Worm (Caenorhabditis elegans): ENCODE data around the gene btb-19.

btb-19 gene

ce11 chrII:14515017-14515416 lies 6.9 kb downstream of the btb-19 start, which contains the start of gene K10H10.9:
TSS of gene K10H10.9 (minus strand) at chrII:14515117.
- no peak for TF ChIP-seq unc-62 (GFP tag; optimal IDR thresholded peaks at IDR 0.05)

ce11 chrII:14511189-14511588 lies 10.7 kb downstream of the btb-19 start, which contains the start of gene K10H10.13:
TSS of gene K10H10.13 (minus strand) at chrII:14511289.
- TF ChIP-seq unc-62 (GFP tag; optimal IDR thresholded peaks at IDR 0.05), result no peak

- no peak for TF ChIP-seq unc-62 (GFP tag; optimal IDR thresholded peaks at IDR 0.05)
Measured at ce11 chrII:14510162-14510561, 11.8 kb downstream of the btb-19 start.

- TF ChIP-seq unc-62 (GFP tag; optimal IDR thresholded peaks at IDR 0.05), result no peak
Measured at ce11 chrII:14507563-14507962, 14.4 kb downstream of the btb-19 start, which contains the start of the genes K10H10.7 and K10H10.10. TSS of gene K10H10.7 (minus strand) at chrII:14507663. TSS of gene K10H10.10 (plus strand) at chrII:14507766.

ce11 chrII:14506245-14506644 lies 15.7 kb downstream of the btb-19 start, which contains the start of gene K10H10.12:
TSS of gene K10H10.12 (minus strand) at chrII:14506345.
- TF ChIP-seq unc-62 (GFP tag; optimal IDR thresholded peaks at IDR 0.05), result no peak

- no peak for TF ChIP-seq unc-62 (GFP tag; optimal IDR thresholded peaks at IDR 0.05)
Measured at ce11 chrII:14502997-14503396, 18.9 kb downstream of the btb-19 start, which contains the start of gene K10H10.6. TSS of gene K10H10.6 (plus strand) at chrII:14503297.

- no peak for TF ChIP-seq unc-62 (GFP tag; optimal IDR thresholded peaks at IDR 0.05)
Measured at ce11 chrII:14501447-14501846, 20.5 kb downstream of the btb-19 start, which contains the start of gene K10H10.5. TSS of gene K10H10.5 (plus strand) at chrII:14501747.

- no peak for TF ChIP-seq unc-62 (GFP tag; optimal IDR thresholded peaks at IDR 0.05)
Measured at ce11 chrII:14500122-14500521, 21.8 kb downstream of the btb-19 start, which contains the start of gene K10H10.4. TSS of gene K10H10.4 (plus strand) at chrII:14500422.

- TF ChIP-seq unc-62 (GFP tag; optimal IDR thresholded peaks at IDR 0.05), result no peak
Measured at ce11 chrII:14497848-14498247, 24.1 kb downstream of the btb-19 start, which contains the start of gene dhs-8. TSS of gene dhs-8 (plus strand) at chrII:14498026.

- no peak for TF ChIP-seq unc-62 (GFP tag; optimal IDR thresholded peaks at IDR 0.05)
Measured at ce11 chrII:14496809-14497208, 25.1 kb downstream of the btb-19 start.

ce11 chrII:14495341-14495740 lies 26.6 kb downstream of the btb-19 start:
- no peak for TF ChIP-seq unc-62 (GFP tag; optimal IDR thresholded peaks at IDR 0.05)

ce11 chrII:14494464-14494863 lies 27.5 kb downstream of the btb-19 start:
- TF ChIP-seq unc-62 (GFP tag; optimal IDR thresholded peaks at IDR 0.05), result no peak

ce11 chrII:14494414-14494463 lies 27.7 kb downstream of the btb-19 start, which contains the start of gene cysl-2:
TSS of gene cysl-2 (minus strand) at chrII:14494451.
- TF ChIP-seq unc-62 (GFP tag; optimal IDR thresholded peaks at IDR 0.05), result no peak

ce11 chrII:14494014-14494413 lies 27.9 kb downstream of the btb-19 start:
- TF ChIP-seq unc-62 (GFP tag; optimal IDR thresholded peaks at IDR 0.05), result no peak

- TF ChIP-seq unc-62 (GFP tag; optimal IDR thresholded peaks at IDR 0.05), result no peak
Measured at ce11 chrII:14492592-14493196, 29.2 kb downstream of the btb-19 start.

ce11 chrII:14489407-14489806 lies 32.5 kb downstream of the btb-19 start, which contains the start of gene vnut-1:
TSS of gene vnut-1 (plus strand) at chrII:14489802.
- no peak for TF ChIP-seq unc-62 (GFP tag; optimal IDR thresholded peaks at IDR 0.05)

ce11 chrII:14488661-14489060 lies 33.3 kb downstream of the btb-19 start, which contains the start of gene usp-14:
TSS of gene usp-14 (minus strand) at chrII:14488688.
- TF ChIP-seq unc-62 (GFP tag; optimal IDR thresholded peaks at IDR 0.05), result no peak

- no peak for TF ChIP-seq unc-62 (GFP tag; optimal IDR thresholded peaks at IDR 0.05)
Measured at ce11 chrII:14483813-14484212, 38.1 kb downstream of the btb-19 start.
